Worm (Caenorhabditis elegans): Measurements from ENCODE around the gene W02B3.3.
A peak's percentile ranks its signal among the peaks of the same experiment; 100 is the strongest.

W02B3.3 gene

DNA sequence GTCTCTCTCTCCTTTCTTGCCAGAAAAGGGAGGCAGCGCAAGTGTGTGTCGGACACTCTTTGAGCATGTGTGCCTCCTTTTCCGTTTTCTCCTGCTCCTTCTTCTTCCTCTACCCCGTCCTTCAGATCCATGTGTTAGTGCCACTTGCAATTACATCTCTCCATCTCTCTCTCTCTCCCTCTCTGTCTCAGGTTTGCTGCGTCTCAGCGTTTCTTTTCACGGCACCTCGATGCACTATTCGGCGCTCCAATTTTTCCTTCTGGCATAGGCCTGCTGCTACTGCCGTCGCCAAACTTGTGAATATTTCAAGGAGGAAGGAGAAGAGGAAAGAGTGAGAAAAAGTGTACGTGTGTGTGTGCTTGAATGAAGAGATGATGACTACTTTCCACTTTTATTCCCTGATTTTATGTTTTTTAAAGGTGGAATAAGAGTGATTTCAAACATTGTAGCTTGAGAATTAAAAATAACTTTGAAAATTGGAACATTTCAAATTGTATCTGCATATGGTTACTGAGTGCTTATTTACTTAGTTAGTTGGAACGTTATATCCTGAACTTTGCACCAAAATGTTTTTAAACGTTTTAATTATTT lies at the start of gene W02B3.3:
Gene W02B3.3 (minus strand): TSS at position 131 of the 591 bp plus-strand sequence.
- TF ChIP-seq hlh-8 (tag; optimal IDR thresholded peaks at IDR 0.05) (no peak), zip-5 (tag; optimal IDR thresholded peaks at IDR 0.05) (no peak), ahr-1 (tag; optimal IDR thresholded peaks at IDR 0.05) (no peak), pha-4 (tag; optimal IDR thresholded peaks at IDR 0.05) (no peak), ttx-3 (tag; optimal IDR thresholded peaks at IDR 0.05) (no peak), pha-2 (tag; optimal IDR thresholded peaks at IDR 0.05) (no peak), tbx-7 (tag; optimal IDR thresholded peaks at IDR 0.05) (no peak), C08G9.2 (tag; optimal IDR thresholded peaks at IDR 0.05) (no peak), ceh-24 (tag; optimal IDR thresholded peaks at IDR 0.05) (no peak), rnt-1 (tag; optimal IDR thresholded peaks at IDR 0.05) (peak; percentile 32), ceh-18 (tag; optimal IDR thresholded peaks at IDR 0.05) (peak; percentile 84), ceh-34 (tag; optimal IDR thresholded peaks at IDR 0.05) (peak; percentile 16), ceh-6 (GFP tag; optimal IDR thresholded peaks at IDR 0.05) (peak; percentile 34), che-1 (tag; optimal IDR thresholded peaks at IDR 0.05) (no peak), sox-4 (tag; optimal IDR thresholded peaks at IDR 0.05) (no peak), K02D7.2 (tag; optimal IDR thresholded peaks at IDR 0.05) (no peak), lim-6 (tag; optimal IDR thresholded peaks at IDR 0.05) (no peak), ceh-45 (GFP tag; IDR thresholded peaks at IDR 0.05) (no peak), lin-11 (tag; optimal IDR thresholded peaks at IDR 0.05) (no peak), syd-9 (tag; optimal IDR thresholded peaks at IDR 0.05) (no peak), fkh-10 (GFP tag; optimal IDR thresholded peaks at IDR 0.05) (peak; percentile 21), unc-55 (GFP tag; optimal IDR thresholded peaks at IDR 0.05) (peak; percentile 77), pax-1 (tag; optimal IDR thresholded peaks at IDR 0.05) (no peak), dmd-4 (tag; optimal IDR thresholded peaks at IDR 0.05; ENCODE audit: borderline replicate concordance) (no peak), F13H6.1 (tag; optimal IDR thresholded peaks at IDR 0.05) (no peak), dve-1 (tag; optimal IDR thresholded peaks at IDR 0.05) (no peak), Y22D7AL.16 (tag; optimal IDR thresholded peaks at IDR 0.05) (no peak), ref-2 (tag; optimal IDR thresholded peaks at IDR 0.05) (peak; percentile 40), unc-3 (GFP tag; conservative IDR thresholded peaks at IDR 0.05) (no peak), unc-3 (tag; optimal IDR thresholded peaks at IDR 0.05) (no peak), npax-4 (tag; optimal IDR thresholded peaks at IDR 0.05) (no peak), nhr-232 (tag; optimal IDR thresholded peaks at IDR 0.05) (no peak), ceh-48 (tag; optimal IDR thresholded peaks at IDR 0.05) (no peak), fkh-6 (tag; optimal IDR thresholded peaks at IDR 0.05) (no peak), nfya-1 (tag; optimal IDR thresholded peaks at IDR 0.05) (peak; percentile 23), ama-1 (optimal IDR thresholded peaks at IDR 0.05) (no peak), hlh-15 (tag; optimal IDR thresholded peaks at IDR 0.05) (no peak), sdc-2 (tag; optimal IDR thresholded peaks at IDR 0.05) (peak; percentile 35), fax-1 (tag; optimal IDR thresholded peaks at IDR 0.05) (no peak), hlh-6 (tag; optimal IDR thresholded peaks at IDR 0.05) (peak; percentile 43), pros-1 (tag; optimal IDR thresholded peaks at IDR 0.05) (peak; percentile 55), ceh-14 (tag; optimal IDR thresholded peaks at IDR 0.05) (peak; percentile 69), odd-2 (tag; optimal IDR thresholded peaks at IDR 0.05) (no peak), ceh-9 (tag; optimal IDR thresholded peaks at IDR 0.05) (no peak), hlh-30 (tag; optimal IDR thresholded peaks at IDR 0.05; ENCODE audit: insufficient read depth) (no peak), T23F11.4 (GFP tag; optimal IDR thresholded peaks at IDR 0.05) (no peak), ztf-16 (tag; optimal IDR thresholded peaks at IDR 0.05) (no peak), tbx-2 (tag; optimal IDR thresholded peaks at IDR 0.05) (peak; percentile 67), hlh-13 (GFP tag; optimal IDR thresholded peaks at IDR 0.05) (no peak), C38D4.7 (GFP tag; optimal IDR thresholded peaks at IDR 0.05) (no peak), eyg-1 (tag; optimal IDR thresholded peaks at IDR 0.05) (no peak), ceh-2 (tag; optimal IDR thresholded peaks at IDR 0.05) (peak; percentile 23), ceh-22 (tag; optimal IDR thresholded peaks at IDR 0.05) (no peak), sox-2 (GFP tag; IDR thresholded peaks at IDR 0.05) (no peak)
